Fruit fly (Drosophila melanogaster) whole organism, adult: Measurements from ENCODE around the gene CG7215.

Experiments
- CG14711 ChIP-seq: fragments of 200-800 bp; sonication (Bioruptor generic); optimal IDR thresholded peaks from 2 replicates; lab custom pipeline; 2018; ENCODE audit warnings: missing biosample characterization, mild to moderate bottlenecking, missing genetic modification characterization, moderate library complexity
- CG1620 ChIP-seq: fragments of 200-800 bp; sonication (Bioruptor generic); optimal IDR thresholded peaks from 2 replicates; lab custom pipeline; 2016; ENCODE audit warnings: missing biosample characterization, missing genetic modification characterization
- CG33017 ChIP-seq: fragments of 200-800 bp; sonication (Bioruptor generic); optimal IDR thresholded peaks from 2 replicates; lab custom pipeline; 2018; ENCODE audit warnings: missing biosample characterization, mild to moderate bottlenecking, missing genetic modification characterization, moderate library complexity
- CG7101 ChIP-seq: fragments of 200-800 bp; sonication (Bioruptor generic); optimal IDR thresholded peaks from 2 replicates; lab custom pipeline; 2018; ENCODE audit warnings: missing biosample characterization, mild to moderate bottlenecking, missing genetic modification characterization, moderate library complexity
- Hr96 ChIP-seq: fragments of 200-800 bp; sonication (Bioruptor generic); optimal IDR thresholded peaks from 2 replicates; lab custom pipeline; 2016; ENCODE audit warnings: missing biosample characterization, missing genetic modification characterization
- Mnt ChIP-seq: fragments of 200-800 bp; sonication (Bioruptor generic); optimal IDR thresholded peaks from 2 replicates; lab custom pipeline; 2016; ENCODE audit warnings: missing biosample characterization, mild to moderate bottlenecking, missing genetic modification characterization
- toe ChIP-seq: fragments of 200-800 bp; sonication (Bioruptor generic); optimal IDR thresholded peaks from 2 replicates; lab custom pipeline; 2016; ENCODE audit warnings: missing biosample characterization, missing genetic modification characterization

dm6 chr3R:18215900-18216299 lies 48.8 kb upstream of the CG7215 start, which contains the start of gene CG14314:
- TF ChIP-seq CG14711 (tag; lab: Kevin White, UChicago): no peak
- TF ChIP-seq CG7101: no peak
- no peak for TF ChIP-seq CG33017 (tag; lab: Kevin White, UChicago)
- no peak for TF ChIP-seq toe
- no peak for TF ChIP-seq CG1620 (GFP tag; lab: Kevin White, UChicago)
- TF ChIP-seq Hr96: no peak
- no peak for TF ChIP-seq Mnt
